Worm (Caenorhabditis elegans) whole organism, L4/young adult: ENCODE results near the gene ZC374.2.

Experiments used
- dao-5 ChIP-seq: sonication (generic microtip); optimal IDR thresholded peaks from 2 replicates; lab custom pipeline; 2016; ENCODE audit warnings: missing genotype, missing genetic modification characterization, moderate library complexity, missing compliant biosample characterization
- him-1 ChIP-seq: sonication (generic microtip); optimal IDR thresholded peaks from 2 replicates; lab custom pipeline; 2016; ENCODE audit warnings: missing genotype, missing genetic modification reagents, missing genetic modification characterization, missing compliant biosample characterization

- TF ChIP-seq dao-5 (tag; lab: Kevin White, UChicago), result no peak
- no peak for TF ChIP-seq him-1 (tag; lab: Kevin White, UChicago)
Measured at ce11 chrX:10078089-10078488, 30.9 kb upstream of the ZC374.2 start.
